Fruit fly (Drosophila melanogaster) whole organism, embryonic: ENCODE data around the gene CG42869.
A peak's percentile ranks its signal among the peaks of the same experiment; 100 is the strongest.

Source experiments
- Asciz ChIP-seq: fragments of 200-800 bp; sonication (Bioruptor generic); optimal IDR thresholded peaks from 2 replicates; lab custom pipeline; 2017; ENCODE audit warnings: missing biosample characterization, mild to moderate bottlenecking, missing genetic modification characterization, missing genetic modification reagents
- Atf6 ChIP-seq: fragments of 200-800 bp; sonication (Bioruptor generic); IDR thresholded peaks from 2 replicates; pipeline ENCODE4 v1.3.6; 2022; ENCODE audit warnings: missing biosample characterization, missing genetic modification characterization
- BEAF-32 ChIP-seq: fragments of 200-800 bp; sonication (Bioruptor generic); optimal IDR thresholded peaks from 3 replicates; lab custom pipeline; 2017; ENCODE audit warnings: missing biosample characterization, missing genetic modification characterization, mild to moderate bottlenecking, moderate library complexity, missing genetic modification reagents
- BtbVII ChIP-seq: fragments of 200-800 bp; sonication (Bioruptor generic); optimal IDR thresholded peaks from 3 replicates; lab custom pipeline; 2017; ENCODE audit warnings: missing biosample characterization, mild to moderate bottlenecking, missing genetic modification characterization
- CG11456 ChIP-seq: fragments of 200-800 bp; sonication (Bioruptor generic); IDR thresholded peaks from 3 replicates; pipeline ENCODE4 v1.3.6; 2022; ENCODE audit warnings: missing biosample characterization, missing genetic modification characterization
- CG12071 ChIP-seq: fragments of 200-800 bp; sonication (Bioruptor generic); optimal IDR thresholded peaks from 3 replicates; lab custom pipeline; 2018; ENCODE audit warnings: missing biosample characterization, mild to moderate bottlenecking, missing genetic modification characterization
- CG12155 ChIP-seq: fragments of 200-800 bp; sonication (Bioruptor generic); optimal IDR thresholded peaks from 3 replicates; lab custom pipeline; 2016; ENCODE audit warnings: missing biosample characterization, missing genetic modification characterization
- CG12219 ChIP-seq: fragments of 200-800 bp; sonication (Bioruptor generic); optimal IDR thresholded peaks from 3 replicates; lab custom pipeline; 2018; ENCODE audit warnings: missing biosample characterization, mild to moderate bottlenecking, missing genetic modification characterization
- CG12659 ChIP-seq: fragments of 200-800 bp; sonication (Bioruptor generic); optimal IDR thresholded peaks from 3 replicates; lab custom pipeline; 2017; ENCODE audit warnings: mild to moderate bottlenecking, missing biosample characterization, missing genetic modification reagents, missing genetic modification characterization
- CG14014 ChIP-seq: fragments of 200-800 bp; sonication (Bioruptor generic); IDR thresholded peaks from 2 replicates; pipeline ENCODE4 v1.3.6; 2022; ENCODE audit warnings: missing biosample characterization, missing genetic modification characterization
- CG1529 ChIP-seq: fragments of 200-800 bp; sonication (Bioruptor generic); optimal IDR thresholded peaks from 3 replicates; lab custom pipeline; 2018; ENCODE audit warnings: missing biosample characterization, missing genetic modification characterization
- CG32767 ChIP-seq: fragments of 200-800 bp; sonication (Bioruptor generic); IDR thresholded peaks from 2 replicates; pipeline ENCODE4 v1.3.6; 2022; ENCODE audit warnings: missing biosample characterization, missing genetic modification characterization
- CG5180 ChIP-seq: fragments of 200-800 bp; sonication (Bioruptor generic); optimal IDR thresholded peaks from 3 replicates; lab custom pipeline; 2017; ENCODE audit warnings: missing biosample characterization, missing genetic modification characterization, mild to moderate bottlenecking, moderate library complexity, missing genetic modification reagents
- CG6654 ChIP-seq: fragments of 200-800 bp; sonication (Bioruptor generic); optimal IDR thresholded peaks from 2 replicates; lab custom pipeline; 2017; ENCODE audit warnings: missing biosample characterization, mild to moderate bottlenecking, missing genetic modification characterization
- CG6765 ChIP-seq: fragments of 200-800 bp; sonication (Bioruptor generic); optimal IDR thresholded peaks from 3 replicates; lab custom pipeline; 2017; ENCODE audit warnings: missing biosample characterization, mild to moderate bottlenecking, missing genetic modification characterization
- CG7357 ChIP-seq: fragments of 200-800 bp; sonication (Bioruptor generic); IDR thresholded peaks from 3 replicates; pipeline ENCODE4 v1.3.6; 2022; ENCODE audit warnings: missing biosample characterization, missing genetic modification characterization
- CG9932 ChIP-seq: fragments of 200-800 bp; sonication (Bioruptor generic); IDR thresholded peaks from 2 replicates; pipeline ENCODE4 v1.3.6; 2022; ENCODE audit warnings: missing biosample characterization, missing genetic modification characterization
- CTCF ChIP-seq: fragments of 200-800 bp; sonication (Bioruptor generic); optimal IDR thresholded peaks from 2 replicates; lab custom pipeline; 2017; ENCODE audit warnings: missing biosample characterization, mild to moderate bottlenecking, missing genetic modification characterization, moderate library complexity
- Camta ChIP-seq: fragments of 200-800 bp; sonication (Bioruptor generic); optimal IDR thresholded peaks from 2 replicates; lab custom pipeline; 2016; ENCODE audit warnings: missing biosample characterization, missing genetic modification characterization
- D19B ChIP-seq: fragments of 200-800 bp; sonication (Bioruptor generic); optimal IDR thresholded peaks from 2 replicates; lab custom pipeline; 2017; ENCODE audit warnings: missing biosample characterization, mild to moderate bottlenecking, missing genetic modification characterization
- Dfd ChIP-seq, 2 experiments: fragments of >200 bp; optimal IDR thresholded peaks; 2 replicates each; lab custom pipeline; 2017; ENCODE audit warnings: missing biosample characterization in 2 of 2, missing genetic modification characterization in 2 of 2
- Dref ChIP-seq: fragments of 200-800 bp; sonication (Bioruptor generic); IDR thresholded peaks from 2 replicates; pipeline ENCODE4 v1.3.6; 2022; ENCODE audit warnings: missing biosample characterization, missing genetic modification characterization
- Lim3 ChIP-seq: fragments of 200-800 bp; sonication (Bioruptor generic); IDR thresholded peaks from 2 replicates; pipeline ENCODE4 v1.3.6; 2022; ENCODE audit warnings: missing biosample characterization, missing genetic modification characterization
- MBD-R2 ChIP-seq: fragments of 200-800 bp; sonication (Bioruptor generic); IDR thresholded peaks from 2 replicates; pipeline ENCODE4 v1.3.6; 2022; ENCODE audit warnings: missing biosample characterization, missing genetic modification characterization
- Opbp ChIP-seq: fragments of 200-800 bp; sonication (Bioruptor generic); IDR thresholded peaks from 3 replicates; pipeline ENCODE4 v1.3.6; 2022; ENCODE audit warnings: missing biosample characterization, missing genetic modification characterization; ENCODE audit not compliant: partially characterized antibody
- Pdp1 ChIP-seq, 2 experiments: fragments of 200-800 bp; sonication (Bioruptor generic); optimal IDR thresholded peaks; 3 replicates each; lab custom pipeline; 2016; ENCODE audit warnings: missing biosample characterization in 2 of 2, missing genetic modification characterization in 2 of 2, mild to moderate bottlenecking in 1 of 2, moderate library complexity in 1 of 2
- Side ChIP-seq: fragments of 200-800 bp; sonication (Bioruptor generic); optimal IDR thresholded peaks from 2 replicates; lab custom pipeline; 2016; ENCODE audit warnings: missing biosample characterization, missing genetic modification characterization
- ab ChIP-seq: fragments of 200-800 bp; sonication (Bioruptor generic); optimal IDR thresholded peaks from 2 replicates; lab custom pipeline; 2016; ENCODE audit warnings: missing biosample characterization, missing genetic modification characterization
- bsh ChIP-seq, 2 experiments: fragments of 200-800 bp; sonication (Bioruptor generic); optimal IDR thresholded peaks; 2 replicates each; lab custom pipeline; 2017 to 2018; ENCODE audit warnings: mild to moderate bottlenecking in 2 of 2, missing biosample characterization in 2 of 2, missing genetic modification characterization in 2 of 2, moderate library complexity in 1 of 2
- cato ChIP-seq: fragments of 200-800 bp; sonication (Bioruptor generic); optimal IDR thresholded peaks from 2 replicates; lab custom pipeline; 2016; ENCODE audit warnings: missing biosample characterization, missing genetic modification characterization, borderline replicate concordance
- chinmo ChIP-seq: fragments of 200-800 bp; sonication (Bioruptor generic); IDR thresholded peaks from 4 replicates; pipeline ENCODE4 v1.3.6; 2022; ENCODE audit warnings: missing biosample characterization, missing genetic modification characterization; ENCODE audit not compliant: partially characterized antibody
- crc ChIP-seq: fragments of 200-800 bp; sonication (Bioruptor generic); optimal IDR thresholded peaks from 2 replicates; lab custom pipeline; 2016; ENCODE audit warnings: missing biosample characterization, missing genetic modification characterization
- ftz-f1 ChIP-seq: fragments of 200-800 bp; sonication (Bioruptor generic); optimal IDR thresholded peaks from 2 replicates; lab custom pipeline; 2016; ENCODE audit warnings: missing biosample characterization, missing genetic modification characterization
- grau ChIP-seq: fragments of 200-800 bp; optimal IDR thresholded peaks from 3 replicates; lab custom pipeline; 2019; ENCODE audit warnings: missing biosample characterization, mild to moderate bottlenecking, missing genetic modification characterization, moderate library complexity
- h ChIP-seq: fragments of >200 bp; optimal IDR thresholded peaks from 2 replicates; lab custom pipeline; 2017
- hth ChIP-seq: fragments of >200 bp; optimal IDR thresholded peaks from 2 replicates; lab custom pipeline; 2017; ENCODE audit warnings: inconsistent platforms
- inv ChIP-seq: fragments of 200-800 bp; sonication (Bioruptor generic); IDR thresholded peaks from 2 replicates; pipeline ENCODE4 v1.3.6; 2022; ENCODE audit warnings: missing biosample characterization, missing genetic modification characterization; ENCODE audit not compliant: partially characterized antibody
- jumu ChIP-seq: fragments of 200-800 bp; sonication (Bioruptor generic); optimal IDR thresholded peaks from 3 replicates; lab custom pipeline; 2016; ENCODE audit warnings: missing biosample characterization, missing genetic modification characterization
- ken ChIP-seq: fragments of 200-800 bp; sonication (Bioruptor generic); IDR thresholded peaks from 3 replicates; pipeline ENCODE4 v1.3.6; 2022; ENCODE audit warnings: missing biosample characterization, missing genetic modification characterization
- kni ChIP-seq: fragments of 200-800 bp; sonication (Bioruptor generic); optimal IDR thresholded peaks from 3 replicates; lab custom pipeline; 2017; ENCODE audit warnings: mild to moderate bottlenecking, missing biosample characterization, missing genetic modification reagents, missing genetic modification characterization
- mam ChIP-seq: fragments of 200-800 bp; sonication (Bioruptor generic); optimal IDR thresholded peaks from 3 replicates; lab custom pipeline; 2016; ENCODE audit warnings: missing biosample characterization, missing genetic modification characterization
- mirr ChIP-seq: fragments of 200-800 bp; sonication (Bioruptor generic); optimal IDR thresholded peaks from 3 replicates; lab custom pipeline; 2018; ENCODE audit warnings: missing biosample characterization, mild to moderate bottlenecking, missing genetic modification characterization
- org-1 ChIP-seq: fragments of 200-800 bp; sonication (Bioruptor generic); optimal IDR thresholded peaks from 2 replicates; lab custom pipeline; 2017; ENCODE audit warnings: missing biosample characterization, missing genetic modification characterization
- pho ChIP-seq: fragments of 200-800 bp; sonication (Bioruptor generic); optimal IDR thresholded peaks from 2 replicates; lab custom pipeline; 2016; ENCODE audit warnings: missing biosample characterization, missing genetic modification characterization
- pnt ChIP-seq: fragments of 200-800 bp; sonication (Bioruptor generic); optimal IDR thresholded peaks from 3 replicates; lab custom pipeline; 2016; ENCODE audit warnings: missing biosample characterization, missing genetic modification characterization
- sisA ChIP-seq: fragments of 200-800 bp; sonication (Bioruptor generic); IDR thresholded peaks from 2 replicates; pipeline ENCODE4 v1.3.6; 2022; ENCODE audit warnings: missing biosample characterization, missing genetic modification characterization
- slou ChIP-seq: fragments of 200-800 bp; sonication (Bioruptor generic); optimal IDR thresholded peaks from 3 replicates; lab custom pipeline; 2016; ENCODE audit warnings: missing biosample characterization, missing genetic modification characterization
- sob ChIP-seq: fragments of 200-800 bp; sonication (Bioruptor generic); IDR thresholded peaks from 2 replicates; pipeline ENCODE4 v1.3.6; 2022; ENCODE audit warnings: missing biosample characterization, missing genetic modification characterization
- tio ChIP-seq: fragments of 200-800 bp; sonication (Bioruptor generic); optimal IDR thresholded peaks from 2 replicates; lab custom pipeline; 2017; ENCODE audit warnings: missing biosample characterization, missing genetic modification characterization, inconsistent platforms
- tna ChIP-seq: fragments of 200-800 bp; sonication (Bioruptor generic); IDR thresholded peaks from 2 replicates; pipeline ENCODE4 v1.3.6; 2022; ENCODE audit warnings: missing biosample characterization, missing genetic modification characterization; ENCODE audit not compliant: partially characterized antibody
- z ChIP-seq: fragments of 200-800 bp; sonication (Bioruptor generic); IDR thresholded peaks from 3 replicates; pipeline ENCODE4 v1.3.6; 2022; ENCODE audit warnings: missing biosample characterization, missing genetic modification characterization
- zfh1 ChIP-seq: fragments of 200-800 bp; sonication (Bioruptor generic); IDR thresholded peaks from 3 replicates; pipeline ENCODE4 v1.3.6; 2022; ENCODE audit warnings: missing biosample characterization, missing genetic modification characterization

CG42869 gene

dm6 chr3R:21781448-21781847 is 44.8 kb upstream of the CG42869 start (continued):
- TF ChIP-seq Pdp1 (GFP tag; optimal IDR thresholded peaks at IDR 0.05; lab: Kevin White, UChicago) (peak; percentile 36 to 47), CG12155 (GFP tag; lab: Kevin White, UChicago) (peak; percentile 51), cato (GFP tag; lab: Kevin White, UChicago) (no peak), slou (GFP tag; lab: Kevin White, UChicago) (peak; percentile 16), CG1529 (GFP tag; lab: Kevin White, UChicago) (peak; percentile 39), Asciz (GFP tag; lab: Kevin White, UChicago) (no peak), ftz-f1 (GFP tag; lab: Kevin White, UChicago) (no peak), CG12071 (no peak), Side (GFP tag; lab: Kevin White, UChicago) (peak; percentile 32), tna (no peak), CG12659 (GFP tag; lab: Kevin White, UChicago) (peak; percentile 56), BtbVII (GFP tag; lab: Kevin White, UChicago) (peak; percentile 69), org-1 (GFP tag; lab: Kevin White, UChicago) (peak; percentile 18), crc (GFP tag; lab: Kevin White, UChicago) (peak; percentile 15), h (lab: Kevin White, UChicago) (no peak), mam (GFP tag; lab: Kevin White, UChicago) (peak; percentile 76), CG7357 (GFP tag; lab: Robert Waterston, UW) (peak; percentile 58; the same call in 2 of the 3 replicates), D19B (GFP tag; lab: Kevin White, UChicago) (peak; percentile 14), CG6765 (GFP tag; lab: Kevin White, UChicago) (no peak), ab (GFP tag; lab: Kevin White, UChicago) (peak; percentile 40), Dfd (GFP tag; optimal IDR thresholded peaks at IDR 0.05; lab: Kevin White, UChicago) (no peak), chinmo (no peak), BEAF-32 (GFP tag; lab: Kevin White, UChicago) (no peak), Opbp (GFP tag; lab: Robert Waterston, UW) (no peak), CG11456 (peak; percentile 66; the same call in 2 of the 3 replicates), Dref (GFP tag; lab: Robert Waterston, UW) (no peak), sob (GFP tag; lab: Robert Waterston, UW) (peak; percentile 72), MBD-R2 (GFP tag; lab: Robert Waterston, UW) (peak; percentile 24; the same call in 1 of the 2 replicates), grau (tag; lab: Kevin White, UChicago) (peak; percentile 76), inv (GFP tag; lab: Robert Waterston, UW) (no peak), kni (GFP tag; lab: Kevin White, UChicago) (no peak), CTCF (no peak), z (GFP tag; lab: Robert Waterston, UW) (no peak), Lim3 (GFP tag; lab: Robert Waterston, UW) (no peak), pnt (GFP tag; lab: Kevin White, UChicago) (peak; percentile 49), CG5180 (GFP tag; lab: Kevin White, UChicago) (no peak), mirr (no peak), CG32767 (GFP tag; lab: Robert Waterston, UW) (no peak; the same call in 1 of the 2 replicates), tio (GFP tag; lab: Kevin White, UChicago) (peak; percentile 63), pho (GFP tag; lab: Kevin White, UChicago) (peak; percentile 51), CG6654 (GFP tag; lab: Kevin White, UChicago) (peak; percentile 37), hth (lab: Kevin White, UChicago) (no peak), CG9932 (peak; percentile 33; the same call in 1 of the 2 replicates), ken (GFP tag; lab: Robert Waterston, UW) (no peak), bsh (GFP tag; optimal IDR thresholded peaks at IDR 0.05; lab: Kevin White, UChicago) (peak; percentile 78 to 80), Camta (peak; percentile 69), Atf6 (GFP tag; lab: Robert Waterston, UW) (peak; percentile 82), zfh1 (GFP tag; lab: Robert Waterston, UW) (peak; percentile 61; the same call in 1 of the 3 replicates), CG14014 (peak; percentile 79), sisA (peak; percentile 70), CG12219 (peak; percentile 62), jumu (GFP tag; lab: Kevin White, UChicago) (peak; percentile 11)
